Worm (Caenorhabditis elegans) whole organism, late embryonic: ENCODE data around the gene T04F3.1.

ENCODE experiments used
- C38D4.7 ChIP-seq: fragments of 200-800 bp; sonication (Bioruptor generic); optimal IDR thresholded peaks from 2 replicates; lab custom pipeline; 2018; ENCODE audit warnings: mild to moderate bottlenecking, missing genetic modification characterization, moderate library complexity, missing compliant biosample characterization
- K02D7.2 ChIP-seq: sonication (generic microtip); optimal IDR thresholded peaks from 2 replicates; lab custom pipeline; 2017; ENCODE audit warnings: mild to moderate bottlenecking, missing genetic modification characterization, missing compliant biosample characterization
- K09A11.1 ChIP-seq: sonication (generic microtip); optimal IDR thresholded peaks from 2 replicates; lab custom pipeline; 2017; ENCODE audit warnings: antibody characterized with exemption, mild to moderate bottlenecking, missing genetic modification characterization, missing compliant biosample characterization; ENCODE audit not compliant: insufficient read depth
- Y22D7AL.16 ChIP-seq: sonication (generic microtip); optimal IDR thresholded peaks from 2 replicates; lab custom pipeline; 2016; ENCODE audit warnings: missing genetic modification characterization, missing compliant biosample characterization
- ceh-14 ChIP-seq: sonication (generic microtip); optimal IDR thresholded peaks from 2 replicates; lab custom pipeline; 2016; ENCODE audit warnings: missing genotype, missing genetic modification characterization, missing compliant biosample characterization
- ceh-2 ChIP-seq: sonication (generic microtip); optimal IDR thresholded peaks from 2 replicates; lab custom pipeline; 2016; ENCODE audit warnings: missing genotype, missing genetic modification characterization, missing compliant biosample characterization
- ceh-22 ChIP-seq: sonication (generic microtip); optimal IDR thresholded peaks from 2 replicates; lab custom pipeline; 2017; ENCODE audit warnings: missing biosample characterization, missing genetic modification characterization
- ceh-24 ChIP-seq: sonication (generic microtip); optimal IDR thresholded peaks from 2 replicates; lab custom pipeline; 2016; ENCODE audit warnings: mild to moderate bottlenecking, missing genetic modification characterization, missing compliant biosample characterization
- ceh-31 ChIP-seq: sonication (generic microtip); optimal IDR thresholded peaks from 2 replicates; lab custom pipeline; 2016; ENCODE audit warnings: missing genetic modification characterization, missing compliant biosample characterization
- ceh-45 ChIP-seq: fragments of 200-800 bp; sonication (Bioruptor generic); IDR thresholded peaks from 2 replicates; pipeline ENCODE4 v1.3.6; 2022; ENCODE audit warnings: missing genetic modification reagents, missing genetic modification characterization, missing compliant biosample characterization
- ceh-48 ChIP-seq: sonication (generic microtip); optimal IDR thresholded peaks from 2 replicates; lab custom pipeline; 2016; ENCODE audit warnings: missing genetic modification characterization, inconsistent platforms, missing compliant biosample characterization
- ceh-6 ChIP-seq: fragments of 200-800 bp; sonication (Bioruptor generic); optimal IDR thresholded peaks from 2 replicates; lab custom pipeline; 2018; ENCODE audit warnings: mild to moderate bottlenecking, missing genetic modification characterization, missing compliant biosample characterization
- ceh-9 ChIP-seq: sonication (generic microtip); optimal IDR thresholded peaks from 2 replicates; lab custom pipeline; 2016; ENCODE audit warnings: mild to moderate bottlenecking, missing genetic modification characterization, inconsistent platforms, missing compliant biosample characterization
- dmd-4 ChIP-seq: sonication (generic microtip); optimal IDR thresholded peaks from 2 replicates; lab custom pipeline; 2016; ENCODE audit warnings: borderline replicate concordance, missing genetic modification characterization, missing compliant biosample characterization
- dve-1 ChIP-seq: sonication (generic microtip); optimal IDR thresholded peaks from 2 replicates; lab custom pipeline; 2017; ENCODE audit warnings: antibody characterized with exemption, mild to moderate bottlenecking, missing genetic modification characterization, missing compliant biosample characterization
- elt-2 ChIP-seq: sonication (generic microtip); optimal IDR thresholded peaks from 2 replicates; lab custom pipeline; 2016; ENCODE audit warnings: missing genetic modification reagents, missing genetic modification characterization, missing compliant biosample characterization
- elt-4 ChIP-seq: sonication (generic microtip); optimal IDR thresholded peaks from 2 replicates; lab custom pipeline; 2016; ENCODE audit warnings: missing genetic modification characterization, missing compliant biosample characterization
- ets-4 ChIP-seq: sonication (generic microtip); optimal IDR thresholded peaks from 2 replicates; lab custom pipeline; 2016; ENCODE audit warnings: missing genetic modification characterization, missing compliant biosample characterization
- fkh-6 ChIP-seq: sonication (generic microtip); optimal IDR thresholded peaks from 2 replicates; lab custom pipeline; 2016; ENCODE audit warnings: missing genetic modification characterization, missing compliant biosample characterization
- hlh-15 ChIP-seq: sonication (generic microtip); optimal IDR thresholded peaks from 2 replicates; lab custom pipeline; 2016; ENCODE audit warnings: missing genetic modification characterization, missing compliant biosample characterization
- hlh-30 ChIP-seq: sonication (generic microtip); optimal IDR thresholded peaks from 2 replicates; lab custom pipeline; 2017; ENCODE audit warnings: antibody characterized with exemption, missing genetic modification characterization, missing compliant biosample characterization; ENCODE audit not compliant: insufficient read depth
- hlh-6 ChIP-seq: sonication (generic microtip); optimal IDR thresholded peaks from 2 replicates; lab custom pipeline; 2016; ENCODE audit warnings: missing genotype, missing genetic modification characterization, missing compliant biosample characterization
- lim-6 ChIP-seq: sonication (generic microtip); optimal IDR thresholded peaks from 2 replicates; lab custom pipeline; 2016; ENCODE audit warnings: missing genetic modification characterization, missing compliant biosample characterization
- nhr-11 ChIP-seq: fragments of 150-350 bp; optimal IDR thresholded peaks from 2 replicates; lab custom pipeline; 2014; ENCODE audit warnings: missing biosample characterization, missing genetic modification characterization
- pax-1 ChIP-seq: fragments of 150-350 bp; optimal IDR thresholded peaks from 2 replicates; lab custom pipeline; 2014; ENCODE audit warnings: missing biosample characterization, missing genetic modification characterization
- pha-2 ChIP-seq: sonication (generic microtip); optimal IDR thresholded peaks from 2 replicates; lab custom pipeline; 2017; ENCODE audit warnings: mild to moderate bottlenecking, missing genetic modification characterization, missing compliant biosample characterization
- pha-4 ChIP-seq: fragments of 150-350 bp; optimal IDR thresholded peaks from 2 replicates; lab custom pipeline; 2018; ENCODE audit warnings: missing biosample characterization, missing genetic modification reagents, missing genetic modification characterization
- pqm-1 ChIP-seq: sonication (generic microtip); optimal IDR thresholded peaks from 2 replicates; lab custom pipeline; 2016; ENCODE audit warnings: missing genetic modification characterization, missing compliant biosample characterization
- pros-1 ChIP-seq: fragments of 150-350 bp; optimal IDR thresholded peaks from 2 replicates; lab custom pipeline; 2014; ENCODE audit warnings: missing biosample characterization, missing genetic modification reagents, missing genetic modification characterization
- sdc-2 ChIP-seq: sonication (generic microtip); optimal IDR thresholded peaks from 2 replicates; lab custom pipeline; 2016; ENCODE audit warnings: missing genotype, missing genetic modification characterization, missing compliant biosample characterization
- sox-4 ChIP-seq: sonication (generic microtip); optimal IDR thresholded peaks from 2 replicates; lab custom pipeline; 2017; ENCODE audit warnings: mild to moderate bottlenecking, missing genetic modification characterization, inconsistent platforms, missing compliant biosample characterization
- tbx-2 ChIP-seq: sonication (generic microtip); optimal IDR thresholded peaks from 2 replicates; lab custom pipeline; 2016; ENCODE audit warnings: missing genetic modification characterization, missing compliant biosample characterization
- tbx-7 ChIP-seq: sonication (generic microtip); optimal IDR thresholded peaks from 2 replicates; lab custom pipeline; 2016; ENCODE audit warnings: missing genotype, missing genetic modification characterization, missing compliant biosample characterization
- unc-42 ChIP-seq: sonication (generic microtip); optimal IDR thresholded peaks from 2 replicates; lab custom pipeline; 2016; ENCODE audit warnings: missing genotype, missing genetic modification characterization, missing compliant biosample characterization
- zip-5 ChIP-seq: sonication (generic microtip); optimal IDR thresholded peaks from 2 replicates; lab custom pipeline; 2016; ENCODE audit warnings: missing genetic modification characterization, missing compliant biosample characterization
- ztf-16 ChIP-seq: sonication (generic microtip); optimal IDR thresholded peaks from 2 replicates; lab custom pipeline; 2017; ENCODE audit warnings: missing genetic modification characterization, missing compliant biosample characterization

Gene T04F3.1

ce11 chrV:11711751-11712150 is 28.1 kb upstream of the T04F3.1 start:
- TF ChIP-seq tbx-7 (tag; lab: Kevin White, UChicago) (no peak), unc-42 (peak; percentile 52)

ce11 chrV:11715797-11716196 is 24.1 kb upstream of the T04F3.1 start, which contains the start of gene tre-3:
Gene tre-3, minus strand, starts transcription at chrV:11715903.
- TF ChIP-seq hlh-6 (tag; lab: Kevin White, UChicago): no peak
- no peak for TF ChIP-seq dve-1 (tag; lab: Kevin White, UChicago)
- TF ChIP-seq pha-2 (tag; lab: Kevin White, UChicago): no peak
- TF ChIP-seq hlh-30 (tag; lab: Kevin White, UChicago): no peak
- TF ChIP-seq ceh-45 (GFP tag; lab: Robert Waterston, UW): no peak
- TF ChIP-seq nhr-11 (tag; lab: Kevin White, UChicago): no peak
- no peak for TF ChIP-seq tbx-2 (tag; lab: Kevin White, UChicago)
- no peak for TF ChIP-seq ets-4
- no peak for TF ChIP-seq Y22D7AL.16 (tag; lab: Kevin White, UChicago)
- TF ChIP-seq lim-6 (tag; lab: Kevin White, UChicago): no peak
- TF ChIP-seq pqm-1 (tag; lab: Kevin White, UChicago): no peak
- TF ChIP-seq ceh-24: no peak

ce11 chrV:11716930-11717329 is 22.9 kb upstream of the T04F3.1 start:
- peak; percentile 23 for TF ChIP-seq elt-2 (tag; lab: Kevin White, UChicago)
- TF ChIP-seq zip-5 (tag; lab: Kevin White, UChicago): no peak

ce11 chrV:11722858-11723257 is 17.0 kb upstream of the T04F3.1 start:
- no peak for TF ChIP-seq C38D4.7 (GFP tag; lab: Kevin White, UChicago)
- TF ChIP-seq hlh-15 (tag; lab: Kevin White, UChicago): no peak
- TF ChIP-seq ceh-31 (tag; lab: Kevin White, UChicago): no peak
- no peak for TF ChIP-seq pha-4 (tag; lab: Kevin White, UChicago)
- TF ChIP-seq tbx-7 (tag; lab: Kevin White, UChicago): no peak
- TF ChIP-seq elt-4 (tag; lab: Kevin White, UChicago): no peak
- TF ChIP-seq lim-6 (tag; lab: Kevin White, UChicago): no peak
- no peak for TF ChIP-seq ceh-22
- no peak for TF ChIP-seq nhr-11 (tag; lab: Kevin White, UChicago)
- no peak for TF ChIP-seq ceh-48 (tag; lab: Kevin White, UChicago)
- no peak for TF ChIP-seq K02D7.2 (tag; lab: Kevin White, UChicago)
- no peak for TF ChIP-seq pros-1 (tag; lab: Kevin White, UChicago)

- TF ChIP-seq ceh-2 (tag; lab: Kevin White, UChicago) (no peak), elt-4 (tag; lab: Kevin White, UChicago) (no peak), hlh-6 (tag; lab: Kevin White, UChicago) (no peak), pha-2 (tag; lab: Kevin White, UChicago) (no peak), ztf-16 (tag; lab: Kevin White, UChicago) (no peak), ceh-6 (GFP tag; lab: Kevin White, UChicago) (no peak)
- TF ChIP-seq, all 69 proteins: peak for 0
Observed at ce11 chrV:11725971-11726370, 13.9 kb upstream of the T04F3.1 start, which contains the start of gene daf-11. Gene daf-11, minus strand, starts transcription at chrV:11726071.

ce11 chrV:11730060-11730459 is 9.8 kb upstream of the T04F3.1 start, which contains the start of gene rhr-2:
Gene rhr-2, minus strand, starts transcription at chrV:11730160.
- TF ChIP-seq fkh-6 (tag; lab: Kevin White, UChicago): no peak
- TF ChIP-seq K02D7.2 (tag; lab: Kevin White, UChicago): no peak
- TF ChIP-seq dmd-4: no peak
- TF ChIP-seq sdc-2 (tag; lab: Kevin White, UChicago): no peak
- TF ChIP-seq ceh-14: no peak
- TF ChIP-seq ceh-9: no peak
- no peak for TF ChIP-seq elt-2 (tag; lab: Kevin White, UChicago)
- no peak for TF ChIP-seq ceh-48 (tag; lab: Kevin White, UChicago)
- no peak for TF ChIP-seq C38D4.7 (GFP tag; lab: Kevin White, UChicago)
- no peak for TF ChIP-seq ztf-16 (tag; lab: Kevin White, UChicago)
- TF ChIP-seq hlh-15 (tag; lab: Kevin White, UChicago): no peak
- no peak for TF ChIP-seq sox-4 (tag; lab: Kevin White, UChicago)
- no peak for TF ChIP-seq K09A11.1 (tag; lab: Kevin White, UChicago)
- TF ChIP-seq pax-1 (tag; lab: Kevin White, UChicago): no peak
- no peak for TF ChIP-seq hlh-6 (tag; lab: Kevin White, UChicago)
